Worm (Caenorhabditis elegans) whole organism, late embryonic: Measurements from ENCODE around the gene W02H3.3.

Source experiments
- ama-1 ChIP-seq: fragments of 150-350 bp; optimal IDR thresholded peaks from 2 replicates; lab custom pipeline; 2014
- ceh-14 ChIP-seq: sonication (generic microtip); optimal IDR thresholded peaks from 2 replicates; lab custom pipeline; 2016; ENCODE audit warnings: missing genotype, missing genetic modification characterization, missing compliant biosample characterization
- ceh-6 ChIP-seq: fragments of 200-800 bp; sonication (Bioruptor generic); optimal IDR thresholded peaks from 2 replicates; lab custom pipeline; 2018; ENCODE audit warnings: mild to moderate bottlenecking, missing genetic modification characterization, missing compliant biosample characterization
- fkh-10 ChIP-seq: fragments of 150-350 bp; optimal IDR thresholded peaks from 2 replicates; lab custom pipeline; 2014; ENCODE audit warnings: missing biosample characterization, missing genetic modification reagents, missing genetic modification characterization
- hlh-15 ChIP-seq: sonication (generic microtip); optimal IDR thresholded peaks from 2 replicates; lab custom pipeline; 2016; ENCODE audit warnings: missing genetic modification characterization, missing compliant biosample characterization
- pros-1 ChIP-seq: fragments of 150-350 bp; optimal IDR thresholded peaks from 2 replicates; lab custom pipeline; 2014; ENCODE audit warnings: missing biosample characterization, missing genetic modification reagents, missing genetic modification characterization
- tbx-2 ChIP-seq: sonication (generic microtip); optimal IDR thresholded peaks from 2 replicates; lab custom pipeline; 2016; ENCODE audit warnings: missing genetic modification characterization, missing compliant biosample characterization

- TF ChIP-seq tbx-2 (tag; lab: Kevin White, UChicago) (no peak), ceh-6 (GFP tag; lab: Kevin White, UChicago) (no peak), ceh-14 (no peak), ama-1 (lab: Kevin White, UChicago) (no peak), pros-1 (tag; lab: Kevin White, UChicago) (no peak), hlh-15 (tag; lab: Kevin White, UChicago) (no peak), fkh-10 (GFP tag; lab: Kevin White, UChicago) (no peak)
Measured at ce11 chrX:11047183-11047582, 50.8 kb downstream of the W02H3.3 start, which contains the start of gene clc-1.
